Worm (Caenorhabditis elegans) whole organism, L4/young adult: ENCODE measurements around the gene fbxa-156.
"Not testable (repeated sequence)": the region's sequence is repeated elsewhere in the genome, so short reads cannot be mapped to it uniquely, and the experiment has no call there.

ENCODE experiments used
- W03F9.2 ChIP-seq: fragments of 150-350 bp; optimal IDR thresholded peaks from 2 replicates; lab custom pipeline; 2014; ENCODE audit warnings: missing biosample characterization, missing genetic modification characterization
- dao-5 ChIP-seq: sonication (generic microtip); optimal IDR thresholded peaks from 2 replicates; lab custom pipeline; 2016; ENCODE audit warnings: missing genotype, missing genetic modification characterization, moderate library complexity, missing compliant biosample characterization
- him-1 ChIP-seq: sonication (generic microtip); optimal IDR thresholded peaks from 2 replicates; lab custom pipeline; 2016; ENCODE audit warnings: missing genotype, missing genetic modification reagents, missing genetic modification characterization, missing compliant biosample characterization

fbxa-156 gene

ce11 chrV:17896736-17897353 lies at the start of gene fbxa-156:
TSS of gene fbxa-156 (minus strand) at chrV:17896786.
- no peak for TF ChIP-seq dao-5 (tag; lab: Kevin White, UChicago)
- no peak for TF ChIP-seq W03F9.2 (tag; lab: Kevin White, UChicago)
- no peak for TF ChIP-seq him-1 (tag; lab: Kevin White, UChicago)

ce11 chrV:17945460-17945859 lies 48.9 kb upstream of the fbxa-156 start:
- TF ChIP-seq him-1 (tag; lab: Kevin White, UChicago) (no peak), W03F9.2 (tag; lab: Kevin White, UChicago) (no peak), dao-5 (tag; lab: Kevin White, UChicago) (no peak)

- TF ChIP-seq W03F9.2 (tag; lab: Kevin White, UChicago) = no peak
- no peak for TF ChIP-seq him-1 (tag; lab: Kevin White, UChicago)
- no peak for TF ChIP-seq dao-5 (tag; lab: Kevin White, UChicago)
These were observed 48.4 kb upstream of the fbxa-156 start for ce11 chrV:17944849-17945452.

DNA sequence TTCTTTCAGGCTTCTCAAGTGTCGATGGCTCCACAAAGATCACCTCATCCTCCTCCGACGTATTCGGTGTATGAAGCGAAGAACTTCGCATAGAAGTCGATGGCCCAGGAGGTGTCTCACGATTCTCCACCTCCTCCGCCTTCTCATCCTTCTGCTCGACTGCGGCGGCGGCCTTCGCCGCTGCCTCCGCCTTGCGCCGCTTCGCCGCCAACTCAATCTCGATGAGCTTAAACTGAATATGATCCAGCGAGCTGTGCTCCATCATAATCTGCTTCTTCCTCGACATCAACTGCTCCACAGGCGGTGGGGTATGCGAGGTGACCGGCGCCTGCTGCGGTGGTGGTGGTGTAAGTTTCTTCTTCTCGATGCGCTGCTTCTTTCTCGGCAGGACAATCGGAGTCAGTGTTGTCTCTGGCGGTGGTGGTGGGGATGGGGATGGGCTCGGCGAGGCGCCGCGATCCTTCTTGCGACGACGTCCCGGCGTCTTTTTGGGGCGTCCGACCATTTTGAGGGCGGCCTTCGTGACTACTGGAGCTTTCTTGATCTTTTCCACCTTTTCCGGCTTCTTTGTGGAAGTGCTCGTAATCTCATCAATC lies 47.4 kb upstream of the fbxa-156 start:
- TF ChIP-seq him-1 (tag; lab: Kevin White, UChicago) (no peak), dao-5 (tag; lab: Kevin White, UChicago) (no peak), W03F9.2 (tag; lab: Kevin White, UChicago) (no peak)

DNA sequence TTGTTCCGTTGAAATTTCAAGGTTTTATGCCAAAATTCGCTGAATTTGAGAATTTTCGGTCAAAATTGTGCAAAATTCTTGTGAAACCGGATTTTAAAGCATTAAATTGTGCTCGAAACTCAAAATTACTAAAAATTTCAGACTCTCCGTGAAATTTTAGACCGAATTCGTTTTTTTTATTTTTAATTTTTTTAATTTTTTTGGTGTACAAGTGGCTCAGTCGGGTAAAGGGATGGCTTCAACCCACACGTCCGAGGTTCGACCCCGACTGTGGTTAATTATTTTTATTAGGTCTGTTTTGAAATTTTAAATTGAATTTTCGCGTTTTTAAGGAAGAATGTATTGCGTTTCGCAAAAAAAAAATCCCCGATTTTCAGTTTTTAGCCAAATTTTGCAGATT lies 42.4 kb upstream of the fbxa-156 start:
- no peak for TF ChIP-seq dao-5 (tag; lab: Kevin White, UChicago)
- TF ChIP-seq him-1 (tag; lab: Kevin White, UChicago) = no peak
- TF ChIP-seq W03F9.2 (tag; lab: Kevin White, UChicago) = no peak

DNA sequence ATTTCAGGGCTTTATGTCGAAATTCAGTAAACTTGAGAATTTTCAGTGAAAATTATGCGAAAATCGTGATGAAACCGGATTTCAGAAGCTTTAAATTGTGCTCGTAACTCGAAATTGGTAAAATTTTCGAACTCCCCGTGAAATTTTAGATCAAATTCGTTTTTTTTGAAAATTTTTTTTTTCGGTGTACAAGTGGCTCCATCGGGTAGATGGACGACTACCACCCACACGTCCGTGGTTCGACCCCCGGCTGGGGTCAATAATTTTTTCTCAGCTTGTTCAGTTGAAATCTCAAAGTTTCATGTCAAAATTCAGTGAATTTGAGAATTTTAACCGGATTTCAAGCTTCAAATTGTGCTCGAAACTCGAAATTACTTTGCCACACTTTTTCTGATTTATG lies 39.3 kb upstream of the fbxa-156 start:
- TF ChIP-seq him-1 (tag; lab: Kevin White, UChicago) = no peak
- no peak for TF ChIP-seq dao-5 (tag; lab: Kevin White, UChicago)
- TF ChIP-seq W03F9.2 (tag; lab: Kevin White, UChicago) = no peak

- TF ChIP-seq dao-5 (tag; lab: Kevin White, UChicago) = no peak
- TF ChIP-seq W03F9.2 (tag; lab: Kevin White, UChicago) = no peak
- no peak for TF ChIP-seq him-1 (tag; lab: Kevin White, UChicago)
These were observed 35.2 kb upstream of the fbxa-156 start for ce11 chrV:17931795-17932194.

- no peak for TF ChIP-seq W03F9.2 (tag; lab: Kevin White, UChicago)
- no peak for TF ChIP-seq dao-5 (tag; lab: Kevin White, UChicago)
- no peak for TF ChIP-seq him-1 (tag; lab: Kevin White, UChicago)
These were observed 31.5 kb upstream of the fbxa-156 start for ce11 chrV:17928128-17928527.

DNA sequence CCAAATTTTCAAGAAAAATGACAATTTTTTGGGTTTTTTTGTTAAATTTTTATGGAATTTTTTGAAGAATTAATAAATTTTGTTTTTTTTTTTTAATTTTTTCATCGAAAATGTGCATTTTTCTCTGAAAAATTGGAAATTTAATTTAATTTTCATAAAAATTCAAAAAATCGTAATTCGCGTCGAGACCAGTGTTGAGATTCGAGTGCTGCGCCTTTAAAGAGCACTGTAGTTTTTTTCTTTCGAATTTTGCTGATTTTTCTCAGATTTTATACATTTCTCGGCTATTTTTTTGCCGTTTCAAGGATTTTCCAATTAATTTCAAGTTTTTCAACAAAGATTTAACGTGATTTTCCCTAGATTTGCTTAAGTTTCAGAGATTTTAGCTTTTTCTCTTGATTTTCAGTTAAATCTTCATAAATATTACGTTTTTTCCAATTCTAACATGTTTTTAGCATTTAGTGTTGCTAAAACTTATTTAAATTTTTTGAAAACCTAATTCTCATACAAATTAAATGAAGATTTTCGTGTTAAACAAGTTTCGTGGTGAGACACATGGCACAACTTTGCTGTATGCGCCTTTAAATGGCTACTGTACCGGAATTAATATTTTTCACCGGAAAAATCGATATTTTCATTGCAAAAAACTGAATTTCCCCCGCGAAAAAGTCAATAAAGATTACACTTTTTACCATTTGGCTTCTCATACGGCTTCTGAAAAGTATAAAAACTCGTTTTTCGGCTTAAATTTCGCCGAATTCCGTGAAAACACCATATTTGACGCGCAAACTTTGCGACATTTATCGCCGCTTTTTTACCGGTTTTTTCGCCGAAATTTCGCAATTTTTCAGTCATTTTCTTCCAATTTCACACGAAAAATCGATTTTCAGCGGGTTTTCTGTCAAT lies 27.8 kb upstream of the fbxa-156 start, which contains the start of gene usp-50:
Gene usp-50, plus strand, starts transcription at position 822 of the 906 bp plus-strand sequence.
- TF ChIP-seq W03F9.2, dao-5, him-1 (tag; lab: Kevin White, UChicago): not testable (repeated sequence)

DNA sequence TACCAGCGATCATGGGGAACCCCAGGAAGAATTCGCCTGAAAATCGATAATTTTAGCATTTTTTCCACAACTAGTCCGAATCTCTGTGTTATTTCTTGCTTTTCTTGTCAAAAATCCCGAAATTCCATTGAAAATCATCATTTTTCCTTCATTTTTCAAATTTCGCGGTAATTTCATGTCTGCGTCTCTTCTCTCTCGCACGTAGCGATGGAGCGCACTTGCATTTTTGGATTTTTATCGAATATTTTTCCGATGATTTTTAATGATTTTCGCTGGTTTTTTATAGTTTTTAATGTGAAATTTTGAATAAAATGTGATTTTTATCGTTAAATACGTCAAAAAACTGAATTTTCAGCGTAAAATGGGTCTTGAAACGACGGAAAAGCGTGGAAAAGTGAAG lies 24.8 kb upstream of the fbxa-156 start, which contains the start of gene E01B7.2:
Gene E01B7.2, plus strand, starts transcription at position 350 of the 400 bp plus-strand sequence.
- peak; percentile 26 for TF ChIP-seq W03F9.2 (tag; lab: Kevin White, UChicago)
- TF ChIP-seq dao-5 (tag; lab: Kevin White, UChicago) = no peak
- no peak for TF ChIP-seq him-1 (tag; lab: Kevin White, UChicago)

DNA sequence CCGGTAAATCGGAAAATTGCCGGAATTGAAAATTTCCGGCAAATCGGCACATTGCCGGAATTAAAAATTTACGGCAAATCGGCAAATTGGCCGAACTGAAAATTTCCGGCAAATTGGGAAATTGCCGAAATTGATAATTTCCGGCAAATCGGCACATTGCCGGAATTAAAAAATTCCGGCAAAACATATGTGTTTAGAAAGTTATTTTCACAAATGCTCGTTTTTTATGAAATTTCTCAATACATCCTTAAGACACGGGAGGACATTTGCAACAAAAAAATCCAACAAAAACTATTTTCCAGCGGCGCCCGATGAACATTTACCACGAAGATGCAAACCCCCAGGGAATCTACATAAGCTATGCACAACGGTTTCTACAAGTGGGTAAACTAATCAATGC lies 22.1 kb upstream of the fbxa-156 start, which contains the start of gene C06H5.8:
Gene C06H5.8, plus strand, starts transcription at position 301 of the 400 bp plus-strand sequence.
- no peak for TF ChIP-seq W03F9.2 (tag; lab: Kevin White, UChicago)
- no peak for TF ChIP-seq dao-5 (tag; lab: Kevin White, UChicago)
- TF ChIP-seq him-1 (tag; lab: Kevin White, UChicago) = no peak

ce11 chrV:17910019-17910418 lies 13.4 kb upstream of the fbxa-156 start, which contains the start of gene dcar-1:
TSS of gene dcar-1 (plus strand) at chrV:17910319.
- TF ChIP-seq W03F9.2 (tag; lab: Kevin White, UChicago) = no peak
